Worm (Caenorhabditis elegans): ENCODE results near the gene D1005.10.

The D1005.10 gene

ce11 chrX:1456350-1457080 lies 29.5 kb downstream of the D1005.10 start (continued):
- TF ChIP-seq elt-3 (tag; optimal IDR thresholded peaks at IDR 0.05): no peak
- TF ChIP-seq egl-27 (tag; optimal IDR thresholded peaks at IDR 0.05): no peak
- peak; percentile 49 for TF ChIP-seq tbx-2 (tag; optimal IDR thresholded peaks at IDR 0.05)
- peak in 1 of 2 experiments; percentile 54 for TF ChIP-seq lin-35 (GFP tag; optimal IDR thresholded peaks at IDR 0.05)
- TF ChIP-seq unc-62 (GFP tag; optimal IDR thresholded peaks at IDR 0.05): no peak
- no peak for TF ChIP-seq lin-15B (tag; optimal IDR thresholded peaks at IDR 0.05)
- no peak for TF ChIP-seq aha-1 (tag; optimal IDR thresholded peaks at IDR 0.05)

- peak; percentile 67 for TF ChIP-seq dsc-1 (tag; optimal IDR thresholded peaks at IDR 0.05)
- TF ChIP-seq swsn-7 (tag; optimal IDR thresholded peaks at IDR 0.05): peak; percentile 87
- peak; percentile 60 for TF ChIP-seq nhr-11 (tag; optimal IDR thresholded peaks at IDR 0.05)
- peak; percentile 97 for TF ChIP-seq lin-14 (GFP tag; optimal IDR thresholded peaks at IDR 0.05)
- TF ChIP-seq ceh-88 (GFP tag; IDR thresholded peaks at IDR 0.05): peak; percentile 25; the same call in 1 of the 2 replicates
- no peak for TF ChIP-seq tlp-1 (tag; optimal IDR thresholded peaks at IDR 0.05)
- peak; percentile 69 for TF ChIP-seq egl-13 (tag; optimal IDR thresholded peaks at IDR 0.05)
- TF ChIP-seq nhr-84 (tag; optimal IDR thresholded peaks at IDR 0.05): no peak
- TF ChIP-seq grh-1 (GFP tag; IDR thresholded peaks at IDR 0.05): peak; percentile 86
- TF ChIP-seq elt-2 (tag; optimal IDR thresholded peaks at IDR 0.05): peak; percentile 61
- TF ChIP-seq isw-1 (GFP tag; IDR thresholded peaks at IDR 0.05): peak; percentile 81
- TF ChIP-seq jun-1 (tag; optimal IDR thresholded peaks at IDR 0.05): peak; percentile 100
- peak; percentile 67 for TF ChIP-seq nhr-77 (tag; optimal IDR thresholded peaks at IDR 0.05)
- peak; percentile 82 for TF ChIP-seq nhr-19 (GFP tag; conservative IDR thresholded peaks at IDR 0.05)
- TF ChIP-seq efl-1 (optimal IDR thresholded peaks at IDR 0.05): peak; percentile 64 to 87
- peak; percentile 6 to 95 for TF ChIP-seq efl-1 (GFP tag; optimal IDR thresholded peaks at IDR 0.05 in 1 of 2)
- TF ChIP-seq hlh-17 (GFP tag; optimal IDR thresholded peaks at IDR 0.05; ENCODE audit: borderline replicate concordance): no peak
- TF ChIP-seq lin-13 (GFP tag; optimal IDR thresholded peaks at IDR 0.05): peak; percentile 68
- TF ChIP-seq fkh-4 (tag; optimal IDR thresholded peaks at IDR 0.05; ENCODE audit: borderline replicate concordance): no peak
- TF ChIP-seq ceh-8 (GFP tag; optimal IDR thresholded peaks at IDR 0.05): peak; percentile 37
- peak; percentile 46 for TF ChIP-seq aly-2 (tag; optimal IDR thresholded peaks at IDR 0.05)
- peak in 3 of 6 experiments; percentile 37 to 85 (median 60) for TF ChIP-seq elt-3 (tag; optimal IDR thresholded peaks at IDR 0.05)
- TF ChIP-seq vab-15 (tag; optimal IDR thresholded peaks at IDR 0.05): no peak
- peak; percentile 100 for TF ChIP-seq zip-4 (GFP tag; optimal IDR thresholded peaks at IDR 0.05)
- peak; percentile 78 for TF ChIP-seq unc-86 (tag; optimal IDR thresholded peaks at IDR 0.05)
- TF ChIP-seq efl-3 (GFP tag; optimal IDR thresholded peaks at IDR 0.05): no peak
- peak; percentile 67 for TF ChIP-seq fkh-10 (GFP tag; optimal IDR thresholded peaks at IDR 0.05)
- TF ChIP-seq snpc-4 (tag; optimal IDR thresholded peaks at IDR 0.05): peak; percentile 65
- TF ChIP-seq snu-23 (GFP tag; optimal IDR thresholded peaks at IDR 0.05): peak; percentile 94
- peak; percentile 95 for TF ChIP-seq nhr-71 (tag; optimal IDR thresholded peaks at IDR 0.05)
- no peak for TF ChIP-seq Y116A8C.19 (tag; optimal IDR thresholded peaks at IDR 0.05; ENCODE audit: borderline replicate concordance)
- TF ChIP-seq C04F5.9 (tag; optimal IDR thresholded peaks at IDR 0.05): peak; percentile 32
- peak; percentile 17 for TF ChIP-seq zag-1 (tag; optimal IDR thresholded peaks at IDR 0.05)
- TF ChIP-seq rnt-1 (tag; optimal IDR thresholded peaks at IDR 0.05): peak; percentile 78
- TF ChIP-seq nhr-85 (tag): peak; percentile 98
- no peak for TF ChIP-seq hlh-4 (tag; optimal IDR thresholded peaks at IDR 0.05)
- peak; percentile 74 to 83 for TF ChIP-seq lin-35 (GFP tag; optimal IDR thresholded peaks at IDR 0.05)
- peak; percentile 55 to 81 for TF ChIP-seq egl-27 (tag; optimal IDR thresholded peaks at IDR 0.05)
- TF ChIP-seq nhr-12 (tag; optimal IDR thresholded peaks at IDR 0.05): no peak
- TF ChIP-seq C34B4.2 (tag; optimal IDR thresholded peaks at IDR 0.05): no peak
- no peak for TF ChIP-seq ceh-63 (GFP tag; optimal IDR thresholded peaks at IDR 0.05)
- no peak for TF ChIP-seq sptf-1 (tag; optimal IDR thresholded peaks at IDR 0.05)
- TF ChIP-seq skn-1 (tag; optimal IDR thresholded peaks at IDR 0.05): peak; percentile 99
- TF ChIP-seq ama-1 (optimal IDR thresholded peaks at IDR 0.05): no peak
- peak; percentile 84 for TF ChIP-seq nhr-90 (tag; optimal IDR thresholded peaks at IDR 0.05; ENCODE audit: poor library complexity)
- peak; percentile 91 to 94 (median 93) for TF ChIP-seq ceh-82 (tag; optimal IDR thresholded peaks at IDR 0.05)
These were observed 31.6 kb downstream of the D1005.10 start for ce11 chrX:1454385-1454784.
